Fruit fly (Drosophila melanogaster) whole organism, wandering third instar larva: ENCODE results near the gene mus302.

Experiments
- Abd-B ChIP-seq: fragments of >200 bp; optimal IDR thresholded peaks from 2 replicates; lab custom pipeline; 2017; ENCODE audit warnings: missing biosample characterization, missing genetic modification characterization
- CG32264 ChIP-seq: fragments of 200-800 bp; sonication (Bioruptor generic); optimal IDR thresholded peaks from 2 replicates; lab custom pipeline; 2016; ENCODE audit warnings: missing biosample characterization, missing genetic modification characterization
- CG9705 ChIP-seq: fragments of 200-800 bp; sonication (Bioruptor generic); optimal IDR thresholded peaks from 2 replicates; lab custom pipeline; 2018; ENCODE audit warnings: missing biosample characterization, mild to moderate bottlenecking, missing genetic modification characterization
- CrebA ChIP-seq: fragments of 200-800 bp; sonication (Bioruptor generic); optimal IDR thresholded peaks from 2 replicates; lab custom pipeline; 2016; ENCODE audit warnings: missing biosample characterization, mild to moderate bottlenecking, missing genetic modification characterization, borderline replicate concordance
- Dfd ChIP-seq: fragments of >200 bp; optimal IDR thresholded peaks from 2 replicates; lab custom pipeline; 2017; ENCODE audit warnings: missing biosample characterization, missing genetic modification characterization
- Dif ChIP-seq: fragments of 200-275, 200-300 bp; sonication (Bioruptor generic); optimal IDR thresholded peaks from 2 replicates; lab custom pipeline; 2018; ENCODE audit warnings: missing biosample characterization, missing genetic modification characterization; ENCODE audit not compliant: partially characterized antibody
- GATAd ChIP-seq: sonication (Bioruptor generic); optimal IDR thresholded peaks from 2 replicates; lab custom pipeline; 2016; ENCODE audit warnings: missing biosample characterization, missing genetic modification characterization
- HLH106 ChIP-seq: fragments of 200-800 bp; optimal IDR thresholded peaks from 3 replicates; lab custom pipeline; 2019; ENCODE audit warnings: missing biosample characterization, mild to moderate bottlenecking, missing genetic modification characterization, moderate library complexity
- Hnf4 ChIP-seq: fragments of 200-800 bp; sonication (Bioruptor generic); optimal IDR thresholded peaks from 2 replicates; lab custom pipeline; 2016; ENCODE audit warnings: missing biosample characterization, mild to moderate bottlenecking, missing genetic modification characterization
- Hr78 ChIP-seq: fragments of >200 bp; optimal IDR thresholded peaks from 2 replicates; lab custom pipeline; 2017; ENCODE audit warnings: missing biosample characterization, missing genetic modification characterization
- Hr83 ChIP-seq: fragments of 200-300 bp; sonication (Bioruptor generic); optimal IDR thresholded peaks from 2 replicates; lab custom pipeline; 2016; ENCODE audit warnings: missing biosample characterization, mild to moderate bottlenecking, missing genetic modification characterization, moderate library complexity; ENCODE audit not compliant: poor library complexity, severe bottlenecking
- Jra ChIP-seq: sonication (Bioruptor generic); optimal IDR thresholded peaks from 2 replicates; lab custom pipeline; 2016; ENCODE audit warnings: missing biosample characterization, missing genetic modification characterization
- Mio ChIP-seq: sonication (Bioruptor generic); optimal IDR thresholded peaks from 2 replicates; lab custom pipeline; 2016; ENCODE audit warnings: missing biosample characterization, missing genetic modification characterization
- Myc ChIP-seq: fragments of >200 bp; optimal IDR thresholded peaks from 2 replicates; lab custom pipeline; 2017
- N ChIP-seq: fragments of >200 bp; optimal IDR thresholded peaks from 2 replicates; lab custom pipeline; 2018; ENCODE audit warnings: missing biosample characterization, missing external identifiers, missing genetic modification characterization
- OdsH ChIP-seq: fragments of 200-800 bp; sonication (Bioruptor generic); optimal IDR thresholded peaks from 2 replicates; lab custom pipeline; 2016; ENCODE audit warnings: missing biosample characterization, mild to moderate bottlenecking, missing genetic modification characterization
- Rel ChIP-seq, 2 experiments: fragments of 200-800 bp; sonication (Bioruptor generic) in 1 of 2; optimal IDR thresholded peaks; 2 replicates in 1 of 2; 3 replicates in 1 of 2; lab custom pipeline; 2016 to 2019; ENCODE audit warnings: mild to moderate bottlenecking in 2 of 2, missing biosample characterization in 2 of 2, missing genetic modification characterization in 2 of 2, moderate library complexity in 1 of 2
- Sp1 ChIP-seq: fragments of 200-800 bp; sonication (Bioruptor generic); optimal IDR thresholded peaks from 3 replicates; lab custom pipeline; 2019; ENCODE audit warnings: missing biosample characterization, mild to moderate bottlenecking, missing genetic modification characterization, moderate library complexity
- Vsx2 ChIP-seq: fragments of 200-300, 225-300 bp; sonication (Bioruptor generic); optimal IDR thresholded peaks from 2 replicates; lab custom pipeline; 2018; ENCODE audit warnings: missing biosample characterization, missing genetic modification characterization; ENCODE audit not compliant: partially characterized antibody
- br ChIP-seq: fragments of 200-800 bp; sonication (Bioruptor generic); optimal IDR thresholded peaks from 2 replicates; lab custom pipeline; 2016; ENCODE audit warnings: missing biosample characterization, missing genetic modification characterization
- brk ChIP-seq: fragments of 200-800 bp; sonication (Bioruptor generic); optimal IDR thresholded peaks from 2 replicates; lab custom pipeline; 2016; ENCODE audit warnings: missing biosample characterization, mild to moderate bottlenecking, missing genetic modification characterization
- dl ChIP-seq, 2 experiments: fragments of 175-275, 200-275 bp in 1 of 2; fragments of 200-275 bp in 1 of 2; sonication (Bioruptor generic); optimal IDR thresholded peaks; lab custom pipeline; 2018; ENCODE audit warnings: mild to moderate bottlenecking in 2 of 2, missing biosample characterization in 2 of 2, missing genetic modification characterization in 2 of 2, moderate library complexity in 2 of 2; ENCODE audit not compliant: partially characterized antibody in 2 of 2, insufficient read depth in 1 of 2
- dmrt93B ChIP-seq: fragments of 200-800 bp; sonication (Bioruptor generic); optimal IDR thresholded peaks from 2 replicates; lab custom pipeline; 2018; ENCODE audit warnings: missing biosample characterization, mild to moderate bottlenecking, missing genetic modification characterization
- dsf ChIP-seq: sonication (Bioruptor generic); optimal IDR thresholded peaks from 2 replicates; lab custom pipeline; 2016; ENCODE audit warnings: missing biosample characterization, missing genetic modification characterization, borderline replicate concordance
- ey ChIP-seq: fragments of 200-800 bp; sonication (Bioruptor generic); optimal IDR thresholded peaks from 2 replicates; lab custom pipeline; 2016; ENCODE audit warnings: missing biosample characterization, missing genetic modification characterization
- foxo ChIP-seq, 2 experiments: fragments of 200-800 bp; sonication (Bioruptor generic); optimal IDR thresholded peaks; 2 replicates in 1 of 2; 3 replicates in 1 of 2; lab custom pipeline; 2016 to 2017; ENCODE audit warnings: missing biosample characterization in 2 of 2, missing genetic modification characterization in 2 of 2
- fru ChIP-seq: fragments of 200-800 bp; sonication (Bioruptor generic); optimal IDR thresholded peaks from 3 replicates; lab custom pipeline; 2016; ENCODE audit warnings: missing biosample characterization, mild to moderate bottlenecking, missing genetic modification characterization
- h ChIP-seq: fragments of 200-800 bp; sonication (Bioruptor generic); optimal IDR thresholded peaks from 3 replicates; lab custom pipeline; 2016; ENCODE audit warnings: missing biosample characterization, mild to moderate bottlenecking, missing genetic modification characterization
- jim ChIP-seq: fragments of 175-275, 200-325 bp; sonication (Bioruptor generic); optimal IDR thresholded peaks from 2 replicates; lab custom pipeline; 2016; ENCODE audit warnings: missing biosample characterization, mild to moderate bottlenecking, missing genetic modification characterization
- lola ChIP-seq: fragments of >200 bp; optimal IDR thresholded peaks from 2 replicates; lab custom pipeline; 2017; ENCODE audit warnings: missing biosample characterization, missing genetic modification characterization
- pan ChIP-seq: fragments of >200 bp; optimal IDR thresholded peaks from 2 replicates; lab custom pipeline; 2017
- psq ChIP-seq: fragments of 200-800 bp; sonication (Bioruptor generic); optimal IDR thresholded peaks from 3 replicates; lab custom pipeline; 2017; ENCODE audit warnings: missing biosample characterization, mild to moderate bottlenecking, missing genetic modification characterization, moderate library complexity
- rgr ChIP-seq: fragments of 200-800 bp; sonication (Bioruptor generic); optimal IDR thresholded peaks from 3 replicates; lab custom pipeline; 2016; ENCODE audit warnings: missing biosample characterization, mild to moderate bottlenecking, missing genetic modification characterization
- sage ChIP-seq: fragments of 200-800 bp; sonication (Bioruptor generic); optimal IDR thresholded peaks from 2 replicates; lab custom pipeline; 2016; ENCODE audit warnings: missing biosample characterization, mild to moderate bottlenecking, missing genetic modification characterization
- sv ChIP-seq: fragments of 200-800 bp; sonication (Bioruptor generic); optimal IDR thresholded peaks from 3 replicates; lab custom pipeline; 2016; ENCODE audit warnings: missing biosample characterization, missing genetic modification characterization
- tai ChIP-seq: sonication (Bioruptor generic); optimal IDR thresholded peaks from 2 replicates; lab custom pipeline; 2016; ENCODE audit warnings: missing biosample characterization, missing genetic modification characterization
- usp ChIP-seq: fragments of >200 bp; optimal IDR thresholded peaks from 2 replicates; lab custom pipeline; 2017; ENCODE audit warnings: missing biosample characterization, missing genetic modification characterization
- woc ChIP-seq: sonication (Bioruptor generic); optimal IDR thresholded peaks from 2 replicates; lab custom pipeline; 2016; ENCODE audit warnings: missing biosample characterization, mild to moderate bottlenecking, missing genetic modification characterization

mus302 gene

DNA sequence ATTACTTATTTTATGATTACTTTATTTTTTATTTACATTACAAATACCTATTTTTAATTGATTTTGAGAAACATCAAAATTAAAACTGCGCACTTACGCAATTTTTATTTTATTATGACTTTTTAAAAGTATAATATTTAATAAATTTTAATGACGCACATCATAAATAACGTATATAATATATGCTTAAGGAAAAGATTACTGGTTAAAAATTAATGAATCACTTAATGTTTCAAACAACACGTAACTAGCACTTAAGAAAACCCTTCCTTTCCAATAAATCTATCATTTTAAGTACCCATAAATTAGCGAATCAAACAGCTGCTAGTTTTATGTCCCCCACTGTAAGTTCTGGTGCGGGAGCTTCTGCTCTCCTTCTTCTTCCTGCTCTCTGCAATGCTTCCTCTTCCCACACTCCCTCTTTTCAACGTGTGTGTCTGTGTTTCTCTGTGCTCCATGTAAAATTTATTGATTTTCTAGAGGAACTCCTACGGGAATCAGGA, 27.3 kb upstream of the mus302 start:
- TF ChIP-seq dsf (GFP tag; lab: Kevin White, UChicago) = no peak
- TF ChIP-seq h (GFP tag; lab: Kevin White, UChicago) = peak; percentile 50
- TF ChIP-seq N (GFP tag; lab: Kevin White, UChicago) = no peak
- TF ChIP-seq tai = no peak
- TF ChIP-seq br = peak; percentile 31
- TF ChIP-seq fru (GFP tag; lab: Kevin White, UChicago) = peak; percentile 45
- TF ChIP-seq ey (GFP tag; lab: Kevin White, UChicago) = peak; percentile 27
- no peak for TF ChIP-seq Rel (GFP tag; optimal IDR thresholded peaks at IDR 0.05; lab: Kevin White, UChicago)
- TF ChIP-seq Rel (tag; optimal IDR thresholded peaks at IDR 0.05; lab: Kevin White, UChicago) = peak; percentile 21
- no peak for TF ChIP-seq pan
- TF ChIP-seq foxo (GFP tag; optimal IDR thresholded peaks at IDR 0.05; lab: Kevin White, UChicago) = peak in 1 of 2 experiments; percentile 81
- TF ChIP-seq Mio (GFP tag; lab: Kevin White, UChicago) = no peak
- TF ChIP-seq HLH106 (tag; lab: Kevin White, UChicago) = peak; percentile 80
- TF ChIP-seq psq (GFP tag; lab: Kevin White, UChicago) = peak; percentile 73
- TF ChIP-seq Vsx2 (GFP tag; lab: Kevin White, UChicago) = no peak
- TF ChIP-seq Myc = no peak
- TF ChIP-seq OdsH = peak; percentile 56
- TF ChIP-seq brk (GFP tag; lab: Kevin White, UChicago) = peak; percentile 22
- TF ChIP-seq dmrt93B (GFP tag; lab: Kevin White, UChicago) = peak; percentile 76
- TF ChIP-seq usp (GFP tag; lab: Kevin White, UChicago) = no peak
- peak; percentile 86 for TF ChIP-seq Sp1 (GFP tag; lab: Kevin White, UChicago)
- TF ChIP-seq sv (GFP tag; lab: Kevin White, UChicago) = no peak
- TF ChIP-seq CG32264 (GFP tag; lab: Kevin White, UChicago) = no peak
- TF ChIP-seq Jra (GFP tag; lab: Kevin White, UChicago) = no peak
- TF ChIP-seq dl (GFP tag; optimal IDR thresholded peaks at IDR 0.05; lab: Kevin White, UChicago; ENCODE audit: insufficient read depth in 1 of 2, partially characterized antibody in 2 of 2) = no peak
- TF ChIP-seq rgr (GFP tag; lab: Kevin White, UChicago) = peak; percentile 66
- TF ChIP-seq Hr83 (GFP tag; lab: Kevin White, UChicago) = peak; percentile 6
- peak; percentile 47 for TF ChIP-seq Dfd (GFP tag; lab: Kevin White, UChicago)
- no peak for TF ChIP-seq sage (GFP tag; lab: Kevin White, UChicago)
- TF ChIP-seq Dif (GFP tag; lab: Kevin White, UChicago) = no peak
- TF ChIP-seq jim (GFP tag; lab: Kevin White, UChicago) = no peak
- no peak for TF ChIP-seq CrebA
- peak; percentile 17 for TF ChIP-seq woc (GFP tag; lab: Kevin White, UChicago)
- TF ChIP-seq GATAd (GFP tag; lab: Kevin White, UChicago) = no peak
- no peak for TF ChIP-seq lola (GFP tag; lab: Kevin White, UChicago)
- peak; percentile 19 for TF ChIP-seq Hnf4
- no peak for TF ChIP-seq Hr78 (GFP tag; lab: Kevin White, UChicago)
- no peak for TF ChIP-seq Abd-B (GFP tag; lab: Kevin White, UChicago)
- no peak for TF ChIP-seq CG9705 (GFP tag; lab: Kevin White, UChicago)

DNA sequence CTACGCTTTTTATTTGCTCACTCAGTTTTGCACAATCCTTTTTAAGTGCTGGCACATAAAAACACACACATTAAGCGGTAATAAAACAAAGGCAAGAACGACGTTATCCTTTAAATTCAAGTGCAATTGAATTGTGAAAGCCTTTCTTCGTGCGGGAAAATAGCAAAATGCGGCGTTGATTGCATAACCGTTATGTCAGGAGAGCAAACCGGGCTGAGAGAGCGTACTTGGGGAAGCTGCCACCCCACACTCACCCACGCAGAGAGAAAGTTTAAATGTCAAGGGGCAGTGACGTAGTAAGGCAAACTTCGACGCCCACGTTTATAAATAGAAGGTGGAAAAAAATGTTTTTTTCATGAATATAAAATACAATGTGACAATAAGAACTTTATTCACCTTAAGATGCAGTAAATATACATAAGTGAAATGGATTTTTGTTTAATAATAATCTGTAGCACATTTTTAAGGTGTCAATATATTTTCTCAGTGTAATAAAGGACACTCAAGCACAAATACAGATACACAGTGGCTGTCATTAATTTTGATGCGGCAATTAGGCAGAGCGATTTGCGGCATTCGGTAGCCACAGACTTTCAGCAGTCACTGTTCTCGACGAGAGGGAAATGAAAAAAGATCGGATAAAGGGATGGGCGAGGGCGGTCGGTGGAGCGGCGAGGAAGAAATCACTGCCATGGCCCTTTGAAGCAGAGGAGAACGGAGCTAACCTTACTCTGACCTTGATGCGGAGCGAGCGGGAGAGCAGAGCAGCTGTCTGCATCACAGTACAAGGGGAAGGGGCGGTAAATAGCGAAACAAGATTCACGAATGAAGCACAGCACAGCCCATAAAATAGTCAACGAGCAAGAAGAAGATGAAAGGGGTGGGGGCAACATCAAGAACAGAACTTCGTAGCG, 26.5 kb upstream of the mus302 start:
- TF ChIP-seq rgr (GFP tag; lab: Kevin White, UChicago) = peak; percentile 37
- TF ChIP-seq br = peak; percentile 24
- TF ChIP-seq sv (GFP tag; lab: Kevin White, UChicago) = no peak
- TF ChIP-seq CG32264 (GFP tag; lab: Kevin White, UChicago) = peak; percentile 9
- peak; percentile 58 for TF ChIP-seq fru (GFP tag; lab: Kevin White, UChicago)
- TF ChIP-seq Vsx2 (GFP tag; lab: Kevin White, UChicago) = no peak
- no peak for TF ChIP-seq pan
- no peak for TF ChIP-seq dl (GFP tag; optimal IDR thresholded peaks at IDR 0.05; lab: Kevin White, UChicago; ENCODE audit: insufficient read depth in 1 of 2, partially characterized antibody in 2 of 2)
- TF ChIP-seq tai = peak; percentile 6
- peak; percentile 14 for TF ChIP-seq woc (GFP tag; lab: Kevin White, UChicago)
- peak; percentile 20 for TF ChIP-seq Hnf4
- peak; percentile 23 for TF ChIP-seq HLH106 (tag; lab: Kevin White, UChicago)
- TF ChIP-seq foxo (GFP tag; optimal IDR thresholded peaks at IDR 0.05; lab: Kevin White, UChicago) = peak in 1 of 2 experiments; percentile 29
- no peak for TF ChIP-seq lola (GFP tag; lab: Kevin White, UChicago)
- no peak for TF ChIP-seq jim (GFP tag; lab: Kevin White, UChicago)
- peak; percentile 44 for TF ChIP-seq OdsH
- no peak for TF ChIP-seq ey (GFP tag; lab: Kevin White, UChicago)
- peak; percentile 49 for TF ChIP-seq h (GFP tag; lab: Kevin White, UChicago)
